Fruit fly (Drosophila melanogaster): ENCODE results near the gene CG6749.

DNA sequence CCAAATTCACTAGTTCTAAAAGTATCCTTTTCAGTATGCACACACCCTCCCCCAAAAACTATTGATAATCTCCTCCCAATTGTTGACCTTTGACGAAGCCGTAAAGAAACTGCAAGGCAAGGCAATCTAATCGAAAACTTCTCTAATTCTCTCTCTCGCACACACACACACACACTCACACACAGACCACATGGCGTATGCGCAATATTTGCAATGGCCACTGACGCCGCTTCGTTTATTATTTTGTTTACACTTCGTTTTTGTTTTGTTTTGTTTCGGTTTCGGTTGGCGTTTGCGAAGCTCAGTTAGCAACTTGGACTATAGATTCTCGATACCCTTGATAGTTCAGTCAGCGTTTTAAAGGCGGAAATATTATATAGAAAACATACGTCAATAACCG is 43.8 kb downstream of the CG6749 start:
- TF ChIP-seq topi (GFP tag; optimal IDR thresholded peaks at IDR 0.05) (no peak), CG7368 (GFP tag; optimal IDR thresholded peaks at IDR 0.05) (no peak), CG10669 (GFP tag; optimal IDR thresholded peaks at IDR 0.05) (no peak), Smox (GFP tag; optimal IDR thresholded peaks at IDR 0.05) (no peak), CG1621 (tag; optimal IDR thresholded peaks at IDR 0.05) (no peak), esn (GFP tag; optimal IDR thresholded peaks at IDR 0.05) (no peak), dsx (GFP tag; optimal IDR thresholded peaks at IDR 0.05; ENCODE audit: poor library complexity, severe bottlenecking) (no peak), CG3919 (GFP tag; optimal IDR thresholded peaks at IDR 0.05) (no peak), salr (GFP tag; optimal IDR thresholded peaks at IDR 0.05) (no peak), CG6808 (GFP tag; optimal IDR thresholded peaks at IDR 0.05) (no peak), Sox102F (GFP tag; optimal IDR thresholded peaks at IDR 0.05) (no peak), CG6854 (GFP tag; optimal IDR thresholded peaks at IDR 0.05) (no peak), CG11762 (GFP tag; optimal IDR thresholded peaks at IDR 0.05; ENCODE audit: insufficient read depth) (no peak)
